Fruit fly (Drosophila melanogaster) whole organism, embryonic: ENCODE results near the gene Cyp4g15.

ENCODE experiments used
- Awh ChIP-seq: fragments of 200-800 bp; sonication (Bioruptor generic); IDR thresholded peaks from 2 replicates; pipeline ENCODE4, ENCODE4 v1.3.6; 2022; ENCODE audit warnings: missing biosample characterization, missing genetic modification characterization
- CG10462 ChIP-seq: fragments of 200-800 bp; sonication (Bioruptor generic); optimal IDR thresholded peaks from 2 replicates; lab custom pipeline; 2016; ENCODE audit warnings: missing biosample characterization, missing genetic modification characterization
- CG10543 ChIP-seq: fragments of 200-800 bp; sonication (Bioruptor generic); optimal IDR thresholded peaks from 3 replicates; lab custom pipeline; 2017; ENCODE audit warnings: missing biosample characterization, mild to moderate bottlenecking, missing genetic modification characterization, moderate library complexity
- CG11093 ChIP-seq: fragments of 200-800 bp; sonication (Bioruptor generic); IDR thresholded peaks from 3 replicates; pipeline ENCODE4 v1.3.6; 2022; ENCODE audit warnings: missing biosample characterization, missing genetic modification characterization
- CG12155 ChIP-seq: fragments of 200-800 bp; sonication (Bioruptor generic); optimal IDR thresholded peaks from 3 replicates; lab custom pipeline; 2016; ENCODE audit warnings: missing biosample characterization, missing genetic modification characterization
- CG12744 ChIP-seq: fragments of 200-800 bp; sonication (Bioruptor generic); optimal IDR thresholded peaks from 2 replicates; lab custom pipeline; 2016; ENCODE audit warnings: missing biosample characterization, missing genetic modification characterization
- CG13424 ChIP-seq: fragments of 200-800 bp; sonication (Bioruptor generic); optimal IDR thresholded peaks from 2 replicates; lab custom pipeline; 2019; ENCODE audit warnings: missing biosample characterization, mild to moderate bottlenecking, missing genetic modification characterization, moderate library complexity
- CG13894 ChIP-seq: fragments of 200-800 bp; sonication (Bioruptor generic); optimal IDR thresholded peaks from 3 replicates; lab custom pipeline; 2018; ENCODE audit warnings: missing biosample characterization, mild to moderate bottlenecking, missing genetic modification characterization, moderate library complexity
- CG15479 ChIP-seq: fragments of 200-800 bp; sonication (Bioruptor generic); optimal IDR thresholded peaks from 3 replicates; lab custom pipeline; 2019; ENCODE audit warnings: missing biosample characterization, mild to moderate bottlenecking, missing genetic modification characterization, moderate library complexity
- CG17912 ChIP-seq: fragments of 200-800 bp; sonication (Bioruptor generic); optimal IDR thresholded peaks from 2 replicates; lab custom pipeline; 2018; ENCODE audit warnings: missing biosample characterization, mild to moderate bottlenecking, missing genetic modification characterization
- CG3065 ChIP-seq: fragments of 200-800 bp; sonication (Bioruptor generic); optimal IDR thresholded peaks from 2 replicates; lab custom pipeline; 2016; ENCODE audit warnings: missing biosample characterization, missing genetic modification characterization
- CG31365 ChIP-seq: fragments of 200-800 bp; sonication (Bioruptor generic); optimal IDR thresholded peaks from 2 replicates; lab custom pipeline; 2018; ENCODE audit warnings: missing biosample characterization, mild to moderate bottlenecking, missing genetic modification characterization
- CG3847 ChIP-seq: fragments of 200-800 bp; sonication (Bioruptor generic); IDR thresholded peaks from 2 replicates; pipeline ENCODE4 v1.3.6; 2022; ENCODE audit warnings: missing biosample characterization, missing genetic modification characterization
- CG4404 ChIP-seq: fragments of 200-800 bp; sonication (Bioruptor generic); IDR thresholded peaks from 2 replicates; pipeline ENCODE4 v1.3.6; 2022; ENCODE audit warnings: missing biosample characterization, missing genetic modification characterization
- CG4424 ChIP-seq: fragments of 200-800 bp; sonication (Bioruptor generic); optimal IDR thresholded peaks from 3 replicates; lab custom pipeline; 2016; ENCODE audit warnings: missing biosample characterization, missing genetic modification characterization
- CG5180 ChIP-seq: fragments of 200-800 bp; sonication (Bioruptor generic); optimal IDR thresholded peaks from 3 replicates; lab custom pipeline; 2017; ENCODE audit warnings: missing biosample characterization, missing genetic modification characterization, mild to moderate bottlenecking, moderate library complexity, missing genetic modification reagents
- CG5245 ChIP-seq: fragments of 200-800 bp; sonication (Bioruptor generic); optimal IDR thresholded peaks from 3 replicates; lab custom pipeline; 2016; ENCODE audit warnings: missing biosample characterization, missing genetic modification characterization
- CG7556 ChIP-seq: fragments of 200-800 bp; sonication (Bioruptor generic); optimal IDR thresholded peaks from 2 replicates; lab custom pipeline; 2017; ENCODE audit warnings: missing biosample characterization, mild to moderate bottlenecking, missing genetic modification characterization
- CG7963 ChIP-seq: fragments of 200-800 bp; sonication (Bioruptor generic); IDR thresholded peaks from 3 replicates; pipeline ENCODE4 v1.3.6; 2022; ENCODE audit warnings: missing biosample characterization, missing genetic modification characterization; ENCODE audit not compliant: partially characterized antibody
- CG7987 ChIP-seq: fragments of 200-800 bp; sonication (Bioruptor generic); optimal IDR thresholded peaks from 2 replicates; lab custom pipeline; 2018; ENCODE audit warnings: missing biosample characterization, mild to moderate bottlenecking, missing genetic modification characterization, moderate library complexity
- CG8924 ChIP-seq: fragments of 200-800 bp; optimal IDR thresholded peaks from 3 replicates; lab custom pipeline; 2019; ENCODE audit warnings: missing biosample characterization, mild to moderate bottlenecking, missing genetic modification characterization, moderate library complexity
- CG8944 ChIP-seq: fragments of 200-800 bp; sonication (Bioruptor generic); optimal IDR thresholded peaks from 3 replicates; lab custom pipeline; 2016; ENCODE audit warnings: missing biosample characterization, missing genetic modification characterization
- CG9817 ChIP-seq: fragments of 200-800 bp; sonication (Bioruptor generic); optimal IDR thresholded peaks from 2 replicates; lab custom pipeline; 2018; ENCODE audit warnings: missing biosample characterization, mild to moderate bottlenecking, missing genetic modification characterization, moderate library complexity
- Dad ChIP-seq: fragments of 200-800 bp; sonication (Bioruptor generic); optimal IDR thresholded peaks from 3 replicates; lab custom pipeline; 2016; ENCODE audit warnings: missing biosample characterization, missing genetic modification characterization
- Dbx ChIP-seq: fragments of 200-800 bp; sonication (Bioruptor generic); IDR thresholded peaks from 3 replicates; pipeline ENCODE4 v1.3.6; 2022; ENCODE audit warnings: missing biosample characterization, missing genetic modification characterization
- Elba2 ChIP-seq: fragments of 200-800 bp; sonication (Bioruptor generic); optimal IDR thresholded peaks from 3 replicates; lab custom pipeline; 2016; ENCODE audit warnings: missing biosample characterization, missing genetic modification characterization
- Jarid2 ChIP-seq: fragments of 200-800 bp; sonication (Bioruptor generic); optimal IDR thresholded peaks from 3 replicates; lab custom pipeline; 2017; ENCODE audit warnings: mild to moderate bottlenecking, missing biosample characterization, missing genetic modification reagents, missing genetic modification characterization
- Mad ChIP-seq: fragments of 200-800 bp; sonication (Bioruptor generic); optimal IDR thresholded peaks from 2 replicates; lab custom pipeline; 2016; ENCODE audit warnings: missing biosample characterization, missing genetic modification characterization
- Neu2 ChIP-seq: fragments of 200-800 bp; sonication (Bioruptor generic); optimal IDR thresholded peaks from 3 replicates; lab custom pipeline; 2016; ENCODE audit warnings: missing biosample characterization, missing genetic modification characterization, borderline replicate concordance
- Nf-YB ChIP-seq: fragments of 200-800 bp; sonication (Bioruptor generic); optimal IDR thresholded peaks from 3 replicates; lab custom pipeline; 2019; ENCODE audit warnings: missing biosample characterization, mild to moderate bottlenecking, missing genetic modification characterization, moderate library complexity
- Oaz ChIP-seq: fragments of 200-800 bp; sonication (Bioruptor generic); IDR thresholded peaks from 2 replicates; pipeline ENCODE4 v1.3.6; 2022; ENCODE audit warnings: missing biosample characterization, missing genetic modification characterization
- Xrp1 ChIP-seq: fragments of 200-800 bp; sonication (Bioruptor generic); IDR thresholded peaks from 2 replicates; pipeline ENCODE4 v1.3.6; 2022; ENCODE audit warnings: missing biosample characterization, missing genetic modification characterization
- YL-1 ChIP-seq: fragments of 200-800 bp; sonication (Bioruptor generic); optimal IDR thresholded peaks from 3 replicates; lab custom pipeline; 2017; ENCODE audit warnings: missing biosample characterization, mild to moderate bottlenecking, missing genetic modification characterization
- bab2 ChIP-seq: fragments of 200-800 bp; sonication (Bioruptor generic); optimal IDR thresholded peaks from 2 replicates; lab custom pipeline; 2016; ENCODE audit warnings: missing biosample characterization, missing genetic modification characterization
- cato ChIP-seq: fragments of 200-800 bp; sonication (Bioruptor generic); optimal IDR thresholded peaks from 2 replicates; lab custom pipeline; 2016; ENCODE audit warnings: missing biosample characterization, missing genetic modification characterization, borderline replicate concordance
- crc ChIP-seq: fragments of 200-800 bp; sonication (Bioruptor generic); optimal IDR thresholded peaks from 2 replicates; lab custom pipeline; 2016; ENCODE audit warnings: missing biosample characterization, missing genetic modification characterization
- cwo ChIP-seq: fragments of 200-800 bp; sonication (Bioruptor generic); optimal IDR thresholded peaks from 3 replicates; lab custom pipeline; 2017; ENCODE audit warnings: missing biosample characterization, missing genetic modification characterization, mild to moderate bottlenecking, moderate library complexity, missing genetic modification reagents
- gcm ChIP-seq: fragments of 200-800 bp; sonication (Bioruptor generic); optimal IDR thresholded peaks from 2 replicates; lab custom pipeline; 2019; ENCODE audit warnings: missing biosample characterization, mild to moderate bottlenecking, missing genetic modification characterization, moderate library complexity
- gro ChIP-seq: fragments of 200-800 bp; sonication (Bioruptor generic); optimal IDR thresholded peaks from 2 replicates; lab custom pipeline; 2016; ENCODE audit warnings: missing biosample characterization, missing genetic modification characterization
- hb ChIP-seq: fragments of 200-800 bp; sonication (Bioruptor generic); IDR thresholded peaks from 3 replicates; pipeline ENCODE4 v1.3.6; 2022; ENCODE audit warnings: missing biosample characterization, missing genetic modification characterization; ENCODE audit not compliant: partially characterized antibody
- hbn ChIP-seq: fragments of 200-800 bp; sonication (Bioruptor generic); IDR thresholded peaks from 2 replicates; pipeline ENCODE4 v1.3.6; 2022; ENCODE audit warnings: missing biosample characterization, missing genetic modification characterization; ENCODE audit not compliant: partially characterized antibody
- lov ChIP-seq, 2 experiments: fragments of 200-800 bp in 1 of 2; fragments of >200 bp in 1 of 2; sonication (Bioruptor generic) in 1 of 2; IDR thresholded peaks in 1 of 2; optimal IDR thresholded peaks in 1 of 2; 2 replicates in 1 of 2; 3 replicates in 1 of 2; pipeline versions ENCODE4 v1.3.6 to Lab custom; 2017 to 2022; ENCODE audit warnings: missing biosample characterization in 1 of 2, missing genetic modification characterization in 1 of 2
- mirr ChIP-seq: fragments of 200-800 bp; sonication (Bioruptor generic); optimal IDR thresholded peaks from 3 replicates; lab custom pipeline; 2018; ENCODE audit warnings: missing biosample characterization, mild to moderate bottlenecking, missing genetic modification characterization
- mld ChIP-seq: fragments of 200-800 bp; sonication (Bioruptor generic); IDR thresholded peaks from 3 replicates; pipeline ENCODE4 v1.3.6; 2022; ENCODE audit warnings: missing biosample characterization, missing genetic modification characterization; ENCODE audit not compliant: partially characterized antibody
- nau ChIP-seq: fragments of 200-800 bp; sonication (Bioruptor generic); optimal IDR thresholded peaks from 3 replicates; lab custom pipeline; 2017; ENCODE audit warnings: missing biosample characterization, mild to moderate bottlenecking, missing genetic modification characterization, missing genetic modification reagents
- scrt ChIP-seq: fragments of 200-800 bp; sonication (Bioruptor generic); optimal IDR thresholded peaks from 2 replicates; lab custom pipeline; 2018; ENCODE audit warnings: missing biosample characterization, mild to moderate bottlenecking, missing genetic modification characterization, moderate library complexity
- sd ChIP-seq: fragments of 200-800 bp; sonication (Bioruptor generic); optimal IDR thresholded peaks from 3 replicates; lab custom pipeline; 2018; ENCODE audit warnings: missing biosample characterization, mild to moderate bottlenecking, missing genetic modification characterization, moderate library complexity
- shn ChIP-seq: fragments of 200-800 bp; sonication (Bioruptor generic); optimal IDR thresholded peaks from 3 replicates; lab custom pipeline; 2016; ENCODE audit warnings: missing biosample characterization, missing genetic modification characterization
- tna ChIP-seq: fragments of 200-800 bp; sonication (Bioruptor generic); IDR thresholded peaks from 2 replicates; pipeline ENCODE4 v1.3.6; 2022; ENCODE audit warnings: missing biosample characterization, missing genetic modification characterization; ENCODE audit not compliant: partially characterized antibody

Gene Cyp4g15

DNA sequence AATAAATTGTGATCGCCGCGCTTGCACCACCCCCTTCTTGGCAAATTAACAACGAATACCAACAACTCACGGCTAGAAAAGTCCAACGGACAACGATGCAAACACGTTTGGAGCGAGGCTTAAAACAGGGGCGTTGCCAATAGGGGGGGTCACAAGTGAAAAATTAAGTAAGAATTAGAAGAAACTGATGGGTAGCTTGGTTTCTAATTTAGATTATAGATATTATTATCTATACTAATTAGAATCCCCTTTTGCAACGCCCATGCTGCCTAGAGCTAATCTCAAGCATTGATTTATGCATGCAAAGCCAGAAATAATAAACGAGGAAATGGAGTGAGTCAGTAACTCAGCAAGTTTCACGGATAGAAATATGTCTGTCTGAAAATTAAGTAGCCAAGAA is 41.6 kb downstream of the Cyp4g15 start (continued):
- TF ChIP-seq CG7987 (peak; percentile 43), CG8944 (GFP tag; lab: Kevin White, UChicago) (no peak), CG12155 (GFP tag; lab: Kevin White, UChicago) (peak; percentile 69), CG5180 (GFP tag; lab: Kevin White, UChicago) (peak; percentile 20), Neu2 (GFP tag; lab: Kevin White, UChicago) (no peak), sd (tag; lab: Kevin White, UChicago) (peak; percentile 48), CG17912 (GFP tag; lab: Kevin White, UChicago) (no peak), nau (GFP tag; lab: Kevin White, UChicago) (peak; percentile 56), tna (no peak), scrt (GFP tag; lab: Kevin White, UChicago) (peak; percentile 58), CG9817 (tag; lab: Kevin White, UChicago) (peak; percentile 76), CG4424 (GFP tag; lab: Kevin White, UChicago) (peak; percentile 64), Mad (GFP tag; lab: Kevin White, UChicago) (peak; percentile 56), hbn (GFP tag; lab: Robert Waterston, UW) (no peak), CG10462 (GFP tag; lab: Kevin White, UChicago) (peak; percentile 17), CG3065 (GFP tag; lab: Kevin White, UChicago) (no peak), CG12744 (peak; percentile 14), CG11093 (GFP tag; lab: Robert Waterston, UW) (0 out of 3 replicates have a peak, but pooled peaks have one; percentile 52), CG8924 (tag; lab: Kevin White, UChicago) (peak; percentile 73), Awh (peak; percentile 75), Dbx (GFP tag; lab: Robert Waterston, UW) (peak; percentile 83), Jarid2 (GFP tag; lab: Kevin White, UChicago) (peak; percentile 23), mirr (GFP tag; lab: Kevin White, UChicago) (peak; percentile 3), lov (optimal IDR thresholded peaks at IDR 0.05; lab: Kevin White, UChicago) (no peak), lov (GFP tag; IDR thresholded peaks at IDR 0.05; lab: Robert Waterston, UW) (peak; percentile 75; the same call in 1 of the 3 replicates), CG7963 (GFP tag; lab: Robert Waterston, UW) (no peak), cwo (GFP tag; lab: Kevin White, UChicago) (peak; percentile 68), CG4404 (GFP tag; lab: Robert Waterston, UW) (0 out of 2 replicates have a peak, but pooled peaks have one; percentile 45), Xrp1 (GFP tag; lab: Robert Waterston, UW) (peak; percentile 80), gro (GFP tag; lab: Kevin White, UChicago) (peak; percentile 59), Dad (peak; percentile 55), CG5245 (peak; percentile 52), CG7556 (GFP tag; lab: Kevin White, UChicago) (peak; percentile 66), Nf-YB (peak; percentile 1), cato (GFP tag; lab: Kevin White, UChicago) (peak; percentile 31), CG13424 (tag; lab: Kevin White, UChicago) (peak; percentile 78), gcm (GFP tag; lab: Kevin White, UChicago) (peak; percentile 48), hb (GFP tag; lab: Robert Waterston, UW) (no peak), CG3847 (GFP tag; lab: Robert Waterston, UW) (peak; percentile 80), CG10543 (GFP tag; lab: Kevin White, UChicago) (no peak), CG31365 (tag; lab: Kevin White, UChicago) (no peak), CG15479 (no peak), crc (no peak), Oaz (GFP tag; lab: Robert Waterston, UW) (peak; percentile 60; the same call in 1 of the 2 replicates), CG13894 (tag; lab: Kevin White, UChicago) (peak; percentile 32), Elba2 (no peak), bab2 (GFP tag; lab: Kevin White, UChicago) (peak; percentile 40), YL-1 (GFP tag; lab: Kevin White, UChicago) (no peak), mld (GFP tag; lab: Robert Waterston, UW) (no peak), shn (GFP tag; lab: Kevin White, UChicago) (no peak)
